Worm (Caenorhabditis elegans) whole organism, L2 larva: ENCODE measurements around the gene W01C9.2.

ENCODE experiments used
- C34F6.9 ChIP-seq: fragments of 150-350 bp; optimal IDR thresholded peaks from 2 replicates; lab custom pipeline; 2014; ENCODE audit warnings: missing biosample characterization, missing genetic modification characterization
- F13H6.1 ChIP-seq: sonication (generic microtip); optimal IDR thresholded peaks from 2 replicates; lab custom pipeline; 2016; ENCODE audit warnings: missing genetic modification characterization, missing compliant biosample characterization
- R02D3.7 ChIP-seq: fragments of 150-350 bp; optimal IDR thresholded peaks from 2 replicates; lab custom pipeline; 2014; ENCODE audit warnings: missing biosample characterization, missing genetic modification characterization
- Y55F3AM.14 ChIP-seq: fragments of 200-800 bp; sonication (Bioruptor generic); optimal IDR thresholded peaks from 2 replicates; lab custom pipeline; 2018; ENCODE audit warnings: mild to moderate bottlenecking, missing genetic modification characterization, missing compliant biosample characterization
- ZK546.5 ChIP-seq: sonication (generic microtip); optimal IDR thresholded peaks from 2 replicates; lab custom pipeline; 2017; ENCODE audit warnings: missing biosample characterization, missing genetic modification characterization
- alr-1 ChIP-seq: fragments of 150-350 bp; optimal IDR thresholded peaks from 2 replicates; lab custom pipeline; 2014; ENCODE audit warnings: missing biosample characterization, missing genetic modification characterization
- aly-2 ChIP-seq: fragments of 150-350 bp; optimal IDR thresholded peaks from 2 replicates; lab custom pipeline; 2014; ENCODE audit warnings: missing biosample characterization, missing genetic modification characterization
- ama-1 ChIP-seq: fragments of 150-350 bp; optimal IDR thresholded peaks from 2 replicates; lab custom pipeline; 2018; ENCODE audit warnings: inconsistent platforms
- blmp-1 ChIP-seq: sonication (generic microtip); optimal IDR thresholded peaks from 2 replicates; lab custom pipeline; 2017; ENCODE audit warnings: missing genetic modification characterization, mild to moderate bottlenecking, missing compliant biosample characterization, antibody characterized with exemption, moderate library complexity; ENCODE audit not compliant: insufficient read depth
- ceh-16 ChIP-seq: fragments of 150-350 bp; optimal IDR thresholded peaks from 2 replicates; lab custom pipeline; 2014; ENCODE audit warnings: missing biosample characterization, missing genetic modification characterization
- ceh-82 ChIP-seq: fragments of 150-350 bp; optimal IDR thresholded peaks from 2 replicates; lab custom pipeline; 2014; ENCODE audit warnings: missing biosample characterization, missing genetic modification characterization
- crh-2 ChIP-seq: sonication (generic microtip); optimal IDR thresholded peaks from 2 replicates; lab custom pipeline; 2017; ENCODE audit warnings: missing biosample characterization, missing genetic modification characterization
- dmd-4 ChIP-seq: sonication (generic microtip); optimal IDR thresholded peaks from 2 replicates; lab custom pipeline; 2017; ENCODE audit warnings: missing biosample characterization, missing genetic modification characterization
- egl-27 ChIP-seq: sonication (generic microtip); optimal IDR thresholded peaks from 3 replicates; lab custom pipeline; 2017; ENCODE audit warnings: missing biosample characterization, missing genetic modification reagents, missing genetic modification characterization
- elt-1 ChIP-seq: fragments of 150-350 bp; optimal IDR thresholded peaks from 2 replicates; lab custom pipeline; 2014; ENCODE audit warnings: missing biosample characterization, missing genetic modification characterization
- elt-3 ChIP-seq: sonication (generic microtip); optimal IDR thresholded peaks from 2 replicates; lab custom pipeline; 2017; ENCODE audit warnings: missing biosample characterization, missing genetic modification characterization
- fos-1 ChIP-seq: fragments of 150-350 bp; optimal IDR thresholded peaks from 2 replicates; lab custom pipeline; 2014; ENCODE audit warnings: missing biosample characterization, missing genetic modification characterization
- gmeb-1 ChIP-seq: fragments of 150-350 bp; optimal IDR thresholded peaks from 2 replicates; lab custom pipeline; 2014; ENCODE audit warnings: missing biosample characterization, missing genetic modification characterization
- lin-11 ChIP-seq: fragments of 150-350 bp; sonication (generic microtip); optimal IDR thresholded peaks from 2 replicates; lab custom pipeline; 2014; ENCODE audit warnings: missing biosample characterization, missing genetic modification characterization, inconsistent platforms, mixed read lengths
- lin-13 ChIP-seq: fragments of 150-350 bp; optimal IDR thresholded peaks from 2 replicates; lab custom pipeline; 2014; ENCODE audit warnings: missing biosample characterization, missing genetic modification reagents, missing genetic modification characterization
- lin-39 ChIP-seq: fragments of 150-350 bp; optimal IDR thresholded peaks from 2 replicates; lab custom pipeline; 2014; ENCODE audit warnings: missing biosample characterization, missing genetic modification reagents, missing genetic modification characterization
- lsy-2 ChIP-seq, 2 experiments: fragments of 150-350 bp in 1 of 2; sonication (generic microtip) in 1 of 2; optimal IDR thresholded peaks; 2 replicates each; lab custom pipeline; 2014 to 2017; ENCODE audit warnings: missing biosample characterization in 2 of 2, missing genetic modification characterization in 2 of 2
- mab-5 ChIP-seq: fragments of 150-350 bp; optimal IDR thresholded peaks from 2 replicates; lab custom pipeline; 2014; ENCODE audit warnings: missing biosample characterization, missing genetic modification characterization
- mbf-1 ChIP-seq: sonication (generic microtip); optimal IDR thresholded peaks from 2 replicates; lab custom pipeline; 2017; ENCODE audit warnings: missing biosample characterization, missing genetic modification characterization
- mdl-1 ChIP-seq, 2 experiments: fragments of 150-350 bp in 1 of 2; sonication (generic microtip) in 1 of 2; optimal IDR thresholded peaks; 2 replicates each; lab custom pipeline; 2017; ENCODE audit warnings: missing biosample characterization in 2 of 2, missing genetic modification characterization in 2 of 2
- nhr-10 ChIP-seq: sonication (generic microtip); optimal IDR thresholded peaks from 2 replicates; lab custom pipeline; 2017; ENCODE audit warnings: missing biosample characterization, missing genetic modification characterization
- nhr-11 ChIP-seq: fragments of 150-350 bp; optimal IDR thresholded peaks from 2 replicates; lab custom pipeline; 2014; ENCODE audit warnings: missing biosample characterization, missing genetic modification characterization
- nhr-12 ChIP-seq: fragments of 150-350 bp; optimal IDR thresholded peaks from 2 replicates; lab custom pipeline; 2014; ENCODE audit warnings: missing biosample characterization, missing genetic modification characterization
- nhr-129 ChIP-seq: fragments of 150-350 bp; optimal IDR thresholded peaks from 2 replicates; lab custom pipeline; 2014; ENCODE audit warnings: missing biosample characterization, missing genetic modification characterization
- nhr-21 ChIP-seq: fragments of 150-350 bp; optimal IDR thresholded peaks from 2 replicates; lab custom pipeline; 2014; ENCODE audit warnings: missing biosample characterization, missing genetic modification characterization
- nhr-23 ChIP-seq: fragments of 150-350 bp; optimal IDR thresholded peaks from 2 replicates; lab custom pipeline; 2014; ENCODE audit warnings: missing biosample characterization, missing genetic modification reagents, missing genetic modification characterization
- nhr-237 ChIP-seq: fragments of 150-350 bp; optimal IDR thresholded peaks from 2 replicates; lab custom pipeline; 2014; ENCODE audit warnings: missing biosample characterization, missing genetic modification characterization
- nhr-25 ChIP-seq: fragments of 150-350 bp; sonication (generic microtip); optimal IDR thresholded peaks from 3 replicates; lab custom pipeline; 2014; ENCODE audit warnings: missing biosample characterization, missing genetic modification characterization
- nhr-6 ChIP-seq: fragments of 150-350 bp; optimal IDR thresholded peaks from 2 replicates; lab custom pipeline; 2014; ENCODE audit warnings: missing biosample characterization, missing genetic modification characterization
- nhr-77 ChIP-seq: fragments of 150-350 bp; optimal IDR thresholded peaks from 2 replicates; lab custom pipeline; 2014; ENCODE audit warnings: missing biosample characterization, missing genetic modification characterization
- peb-1 ChIP-seq: fragments of 150-350 bp; optimal IDR thresholded peaks from 2 replicates; lab custom pipeline; 2014; ENCODE audit warnings: missing biosample characterization, missing genetic modification characterization
- sem-4 ChIP-seq: fragments of 150-350 bp; optimal IDR thresholded peaks from 2 replicates; lab custom pipeline; 2014; ENCODE audit warnings: missing biosample characterization, missing genetic modification reagents, missing genetic modification characterization
- skn-1 ChIP-seq: sonication (generic microtip); optimal IDR thresholded peaks from 2 replicates; lab custom pipeline; 2017; ENCODE audit warnings: missing biosample characterization, missing genetic modification characterization
- sma-3 ChIP-seq: sonication (generic microtip); optimal IDR thresholded peaks from 2 replicates; lab custom pipeline; 2016; ENCODE audit warnings: missing genetic modification reagents, missing genetic modification characterization, missing compliant biosample characterization
- sma-9 ChIP-seq, 2 experiments: fragments of 150-350 bp in 1 of 2; sonication (generic microtip) in 1 of 2; optimal IDR thresholded peaks; 2 replicates each; lab custom pipeline; 2014 to 2016; ENCODE audit warnings: missing genetic modification characterization in 2 of 2, mild to moderate bottlenecking in 1 of 2, missing biosample characterization in 1 of 2, missing compliant biosample characterization in 1 of 2, missing genetic modification reagents in 1 of 2, moderate library complexity in 1 of 2
- snpc-4 ChIP-seq: fragments of 150-350 bp; optimal IDR thresholded peaks from 2 replicates; lab custom pipeline; 2014; ENCODE audit warnings: missing biosample characterization, missing genetic modification characterization
- unc-39 ChIP-seq: fragments of 150-350 bp; optimal IDR thresholded peaks from 2 replicates; lab custom pipeline; 2014; ENCODE audit warnings: missing biosample characterization, missing genetic modification characterization
- unc-55 ChIP-seq: fragments of 150-350 bp; sonication (generic microtip); optimal IDR thresholded peaks from 3 replicates; lab custom pipeline; 2014; ENCODE audit warnings: missing biosample characterization, missing genetic modification reagents, missing genetic modification characterization
- unc-62 ChIP-seq: fragments of 150-350 bp; optimal IDR thresholded peaks from 2 replicates; lab custom pipeline; 2014; ENCODE audit warnings: missing biosample characterization, missing genetic modification reagents, missing genetic modification characterization
- zag-1 ChIP-seq: fragments of 150-350 bp; optimal IDR thresholded peaks from 2 replicates; lab custom pipeline; 2014; ENCODE audit warnings: missing biosample characterization, missing genetic modification characterization
- ztf-1 ChIP-seq: fragments of 200-800 bp; sonication (Bioruptor generic); conservative IDR thresholded peaks from 2 replicates; pipeline ENCODE4 v1.3.6; 2022; ENCODE audit warnings: missing genetic modification characterization, missing compliant biosample characterization
- ztf-11 ChIP-seq: sonication (generic microtip); optimal IDR thresholded peaks from 2 replicates; lab custom pipeline; 2017; ENCODE audit warnings: missing biosample characterization, missing genetic modification characterization
- ztf-4 ChIP-seq: fragments of 150-350 bp; optimal IDR thresholded peaks from 2 replicates; lab custom pipeline; 2014; ENCODE audit warnings: missing biosample characterization, missing genetic modification characterization

The W01C9.2 gene

ce11 chrII:8559188-8559587, 23.0 kb downstream of the W01C9.2 start:
- TF ChIP-seq gmeb-1 = no peak
- TF ChIP-seq lsy-2 (tag; optimal IDR thresholded peaks at IDR 0.05; lab: Kevin White, UChicago) = peak in 1 of 2 experiments; percentile 41

- TF ChIP-seq egl-27 (tag; lab: Kevin White, UChicago) (peak; percentile 98), nhr-11 (peak; percentile 22), Y55F3AM.14 (GFP tag; lab: Kevin White, UChicago) (peak; percentile 96), gmeb-1 (peak; percentile 98), alr-1 (tag; lab: Kevin White, UChicago) (no peak), ceh-82 (peak; percentile 92), ama-1 (lab: Kevin White, UChicago) (peak; percentile 89), unc-62 (GFP tag; lab: Kevin White, UChicago) (peak; percentile 92), nhr-21 (peak; percentile 99), sma-3 (peak; percentile 100), lin-39 (tag; lab: Kevin White, UChicago) (no peak), peb-1 (tag; lab: Kevin White, UChicago) (peak; percentile 61), nhr-25 (tag; lab: Kevin White, UChicago) (peak; percentile 99), lin-13 (peak; percentile 99), lsy-2 (tag; optimal IDR thresholded peaks at IDR 0.05; lab: Kevin White, UChicago) (peak; percentile 94 to 98), sem-4 (tag; lab: Kevin White, UChicago) (peak; percentile 99), skn-1 (tag; lab: Kevin White, UChicago) (peak; percentile 94), nhr-23 (tag; lab: Kevin White, UChicago) (no peak), snpc-4 (tag; lab: Kevin White, UChicago) (peak; percentile 93), mab-5 (tag; lab: Kevin White, UChicago) (peak; percentile 97), nhr-10 (peak; percentile 92), zag-1 (tag; lab: Kevin White, UChicago) (peak; percentile 99), unc-39 (tag; lab: Kevin White, UChicago) (peak; percentile 88), nhr-12 (tag; lab: Kevin White, UChicago) (peak; percentile 65), mbf-1 (tag; lab: Kevin White, UChicago) (no peak), ceh-16 (tag; lab: Kevin White, UChicago) (peak; percentile 99), ZK546.5 (tag; lab: Kevin White, UChicago) (peak; percentile 93), sma-9 (GFP tag; optimal IDR thresholded peaks at IDR 0.05; lab: Kevin White, UChicago) (peak; percentile 99), sma-9 (tag; optimal IDR thresholded peaks at IDR 0.05; lab: Kevin White, UChicago) (no peak), dmd-4 (tag; lab: Kevin White, UChicago) (no peak), elt-1 (no peak), blmp-1 (tag; lab: Kevin White, UChicago) (peak; percentile 97), aly-2 (tag; lab: Kevin White, UChicago) (no peak), ztf-1 (GFP tag; lab: Robert Waterston, UW) (no peak), ztf-11 (tag; lab: Kevin White, UChicago) (peak; percentile 37), lin-11 (tag; lab: Kevin White, UChicago) (peak; percentile 100), R02D3.7 (peak; percentile 68), nhr-129 (peak; percentile 99), elt-3 (tag; lab: Kevin White, UChicago) (no peak), nhr-237 (peak; percentile 77), nhr-77 (tag; lab: Kevin White, UChicago) (peak; percentile 89), nhr-6 (tag; lab: Kevin White, UChicago) (peak; percentile 99), mdl-1 (tag; optimal IDR thresholded peaks at IDR 0.05; lab: Kevin White, UChicago) (peak; percentile 93 to 99), F13H6.1 (tag; lab: Kevin White, UChicago) (peak; percentile 99), unc-55 (GFP tag; lab: Kevin White, UChicago) (peak; percentile 100), crh-2 (tag; lab: Kevin White, UChicago) (peak; percentile 100), fos-1 (tag; lab: Kevin White, UChicago) (peak; percentile 99), C34F6.9 (tag; lab: Kevin White, UChicago) (peak; percentile 100), ztf-4 (tag; lab: Kevin White, UChicago) (peak; percentile 99)
Observed at ce11 chrII:8561227-8561626, 25.1 kb downstream of the W01C9.2 start, which contains the start of gene iff-2. iff-2 (minus strand) TSS chrII:8561367.
